Fruit fly (Drosophila melanogaster) whole organism, embryonic: ENCODE measurements around the gene GAPcenA.

Experiments
- Aef1 ChIP-seq: fragments of 200-800 bp; sonication (Bioruptor generic); IDR thresholded peaks from 3 replicates; pipeline ENCODE4 v1.3.6; 2022; ENCODE audit warnings: missing biosample characterization, missing genetic modification characterization
- CG10209 ChIP-seq: fragments of 200-800 bp; sonication (Bioruptor generic); optimal IDR thresholded peaks from 3 replicates; lab custom pipeline; 2017; ENCODE audit warnings: missing biosample characterization, mild to moderate bottlenecking, missing genetic modification characterization, missing genetic modification reagents
- CG10267 ChIP-seq: fragments of 200-800 bp; sonication (Bioruptor generic); optimal IDR thresholded peaks from 2 replicates; lab custom pipeline; 2018; ENCODE audit warnings: missing biosample characterization, mild to moderate bottlenecking, missing genetic modification characterization, moderate library complexity
- CG10366 ChIP-seq: fragments of 200-800 bp; sonication (Bioruptor generic); IDR thresholded peaks from 2 replicates; pipeline ENCODE4 v1.3.6; 2022; ENCODE audit warnings: missing biosample characterization, missing genetic modification characterization
- CG11560 ChIP-seq: fragments of 200-800 bp; sonication (Bioruptor generic); IDR thresholded peaks from 3 replicates; pipeline ENCODE4 v1.3.6; 2022; ENCODE audit warnings: missing biosample characterization, missing genetic modification characterization
- CG12236 ChIP-seq: fragments of 200-800 bp; sonication (Bioruptor generic); optimal IDR thresholded peaks from 2 replicates; lab custom pipeline; 2016; ENCODE audit warnings: missing biosample characterization, missing genetic modification characterization
- CG13424 ChIP-seq: fragments of 200-800 bp; sonication (Bioruptor generic); optimal IDR thresholded peaks from 2 replicates; lab custom pipeline; 2019; ENCODE audit warnings: missing biosample characterization, mild to moderate bottlenecking, missing genetic modification characterization, moderate library complexity
- CG14014 ChIP-seq: fragments of 200-800 bp; sonication (Bioruptor generic); IDR thresholded peaks from 2 replicates; pipeline ENCODE4 v1.3.6; 2022; ENCODE audit warnings: missing biosample characterization, missing genetic modification characterization
- CG14441 ChIP-seq: fragments of 200-800 bp; sonication (Bioruptor generic); IDR thresholded peaks from 2 replicates; pipeline ENCODE4 v1.3.6; 2022; ENCODE audit warnings: missing biosample characterization, missing genetic modification characterization
- CG15011 ChIP-seq: fragments of 200-800 bp; sonication (Bioruptor generic); optimal IDR thresholded peaks from 3 replicates; lab custom pipeline; 2018; ENCODE audit warnings: missing biosample characterization, mild to moderate bottlenecking, missing genetic modification characterization
- CG1647 ChIP-seq: fragments of 200-800 bp; sonication (Bioruptor generic); optimal IDR thresholded peaks from 3 replicates; lab custom pipeline; 2016; ENCODE audit warnings: missing biosample characterization, missing genetic modification characterization
- CG16815 ChIP-seq: fragments of 200-800 bp; sonication (Bioruptor generic); optimal IDR thresholded peaks from 3 replicates; lab custom pipeline; 2017; ENCODE audit warnings: missing biosample characterization, mild to moderate bottlenecking, missing genetic modification characterization
- CG16863 ChIP-seq: fragments of 200-800 bp; sonication (Bioruptor generic); optimal IDR thresholded peaks from 3 replicates; lab custom pipeline; 2016; ENCODE audit warnings: missing biosample characterization, missing genetic modification characterization
- CG17361 ChIP-seq: fragments of 200-800 bp; sonication (Bioruptor generic); IDR thresholded peaks from 3 replicates; pipeline ENCODE4 v1.3.6; 2022; ENCODE audit warnings: missing biosample characterization, missing genetic modification characterization
- CG17568 ChIP-seq: fragments of 200-800 bp; sonication (Bioruptor generic); optimal IDR thresholded peaks from 2 replicates; lab custom pipeline; 2018; ENCODE audit warnings: missing biosample characterization, mild to moderate bottlenecking, missing genetic modification characterization, moderate library complexity
- CG18011 ChIP-seq: fragments of 200-800 bp; sonication (Bioruptor generic); optimal IDR thresholded peaks from 2 replicates; lab custom pipeline; 2017; ENCODE audit warnings: missing biosample characterization, missing genetic modification characterization, mild to moderate bottlenecking, moderate library complexity, missing genotype
- CG18764 ChIP-seq: fragments of 200-800 bp; sonication (Bioruptor generic); optimal IDR thresholded peaks from 3 replicates; lab custom pipeline; 2016; ENCODE audit warnings: missing biosample characterization, missing genetic modification characterization
- CG30020 ChIP-seq: fragments of 200-800 bp; optimal IDR thresholded peaks from 2 replicates; lab custom pipeline; 2019; ENCODE audit warnings: missing biosample characterization, mild to moderate bottlenecking, missing genetic modification characterization, moderate library complexity
- CG31224 ChIP-seq: fragments of 200-800 bp; sonication (Bioruptor generic); IDR thresholded peaks from 2 replicates; pipeline ENCODE4 v1.3.6; 2022; ENCODE audit warnings: missing biosample characterization, missing genetic modification characterization
- CG32772 ChIP-seq: fragments of 200-800 bp; sonication (Bioruptor generic); IDR thresholded peaks from 2 replicates; pipeline ENCODE4 v1.3.6; 2022; ENCODE audit warnings: missing biosample characterization, missing genetic modification characterization
- CG33213 ChIP-seq: fragments of 200-800 bp; sonication (Bioruptor generic); optimal IDR thresholded peaks from 3 replicates; lab custom pipeline; 2016; ENCODE audit warnings: missing biosample characterization, missing genetic modification characterization
- CG3726 ChIP-seq: fragments of 200-800 bp; sonication (Bioruptor generic); IDR thresholded peaks from 3 replicates; pipeline ENCODE4, ENCODE4 v1.3.6; 2022; ENCODE audit warnings: missing biosample characterization, missing genetic modification characterization
- CG42726 ChIP-seq: fragments of 200-800 bp; sonication (Bioruptor generic); IDR thresholded peaks from 2 replicates; pipeline ENCODE4 v1.3.6; 2022; ENCODE audit warnings: missing biosample characterization, missing genetic modification characterization; ENCODE audit not compliant: partially characterized antibody
- CG4820 ChIP-seq: fragments of 200-800 bp; sonication (Bioruptor generic); optimal IDR thresholded peaks from 3 replicates; lab custom pipeline; 2016; ENCODE audit warnings: missing biosample characterization, missing genetic modification characterization
- CG7987 ChIP-seq: fragments of 200-800 bp; sonication (Bioruptor generic); optimal IDR thresholded peaks from 2 replicates; lab custom pipeline; 2018; ENCODE audit warnings: missing biosample characterization, mild to moderate bottlenecking, missing genetic modification characterization, moderate library complexity
- CG9932 ChIP-seq: fragments of 200-800 bp; sonication (Bioruptor generic); IDR thresholded peaks from 2 replicates; pipeline ENCODE4 v1.3.6; 2022; ENCODE audit warnings: missing biosample characterization, missing genetic modification characterization
- CrebB ChIP-seq: fragments of 200-800 bp; sonication (Bioruptor generic); optimal IDR thresholded peaks from 3 replicates; lab custom pipeline; 2018; ENCODE audit warnings: missing biosample characterization, mild to moderate bottlenecking, missing genetic modification characterization
- Dip2 ChIP-seq: fragments of 200-800 bp; sonication (Bioruptor generic); IDR thresholded peaks from 2 replicates; pipeline ENCODE4 v1.3.6; 2022; ENCODE audit warnings: missing biosample characterization, missing genetic modification characterization
- Dip3 ChIP-seq: fragments of 200-800 bp; sonication (Bioruptor generic); optimal IDR thresholded peaks from 3 replicates; lab custom pipeline; 2016; ENCODE audit warnings: missing biosample characterization, missing genetic modification characterization
- Drgx ChIP-seq: fragments of 200-800 bp; sonication (Bioruptor generic); IDR thresholded peaks from 2 replicates; pipeline ENCODE4 v1.3.6; 2022; ENCODE audit warnings: missing biosample characterization, missing genetic modification characterization
- HLH4C ChIP-seq: fragments of 200-800 bp; sonication (Bioruptor generic); IDR thresholded peaks from 3 replicates; pipeline ENCODE4 v1.3.6; 2022; ENCODE audit warnings: missing biosample characterization, missing genetic modification characterization; ENCODE audit not compliant: partially characterized antibody
- MESR4 ChIP-seq: fragments of 200-800 bp; sonication (Bioruptor generic); optimal IDR thresholded peaks from 2 replicates; lab custom pipeline; 2018; ENCODE audit warnings: missing biosample characterization, mild to moderate bottlenecking, missing genetic modification characterization, moderate library complexity
- Med ChIP-seq: fragments of 200-800 bp; sonication (Bioruptor generic); peaks from one replicate; lab custom pipeline; 2016; ENCODE audit warnings: missing biosample characterization, missing genetic modification characterization, mild to moderate bottlenecking, inconsistent platforms, moderate library complexity
- Meics ChIP-seq: fragments of 200-800 bp; sonication (Bioruptor generic); optimal IDR thresholded peaks from 2 replicates; lab custom pipeline; 2017; ENCODE audit warnings: missing biosample characterization, mild to moderate bottlenecking, missing genetic modification characterization
- Scr ChIP-seq: fragments of 200-800 bp; sonication (Bioruptor generic); IDR thresholded peaks from 2 replicates; pipeline ENCODE4 v1.3.6; 2022; ENCODE audit warnings: missing biosample characterization, missing genetic modification characterization; ENCODE audit not compliant: partially characterized antibody
- Side ChIP-seq: fragments of 200-800 bp; sonication (Bioruptor generic); optimal IDR thresholded peaks from 2 replicates; lab custom pipeline; 2016; ENCODE audit warnings: missing biosample characterization, missing genetic modification characterization
- Six4 ChIP-seq: fragments of 200-800 bp; sonication (Bioruptor generic); optimal IDR thresholded peaks from 2 replicates; lab custom pipeline; 2016; ENCODE audit warnings: missing biosample characterization, missing genetic modification characterization
- Sox100B ChIP-seq: fragments of 200-800 bp; sonication (Bioruptor generic); optimal IDR thresholded peaks from 3 replicates; lab custom pipeline; 2018; ENCODE audit warnings: missing biosample characterization, mild to moderate bottlenecking, missing genetic modification characterization
- Usf ChIP-seq: fragments of 200-800 bp; sonication (Bioruptor generic); optimal IDR thresholded peaks from 2 replicates; lab custom pipeline; 2017; ENCODE audit warnings: missing genotype, missing biosample characterization, missing genetic modification characterization
- Xbp1 ChIP-seq: fragments of 200-800 bp; sonication (Bioruptor generic); optimal IDR thresholded peaks from 3 replicates; lab custom pipeline; 2016; ENCODE audit warnings: missing biosample characterization, mild to moderate bottlenecking, missing genetic modification characterization
- br ChIP-seq: fragments of >200 bp; optimal IDR thresholded peaks from 2 replicates; lab custom pipeline; 2017
- chinmo ChIP-seq: fragments of 200-800 bp; sonication (Bioruptor generic); IDR thresholded peaks from 4 replicates; pipeline ENCODE4 v1.3.6; 2022; ENCODE audit warnings: missing biosample characterization, missing genetic modification characterization; ENCODE audit not compliant: partially characterized antibody
- disco-r ChIP-seq: fragments of 200-800 bp; sonication (Bioruptor generic); optimal IDR thresholded peaks from 2 replicates; lab custom pipeline; 2016; ENCODE audit warnings: missing biosample characterization, missing genetic modification characterization
- gfzf ChIP-seq: fragments of 200-800 bp; sonication (Bioruptor generic); optimal IDR thresholded peaks from 2 replicates; lab custom pipeline; 2016; ENCODE audit warnings: missing biosample characterization, mild to moderate bottlenecking, missing genetic modification characterization, moderate library complexity
- grau ChIP-seq: fragments of 200-800 bp; optimal IDR thresholded peaks from 3 replicates; lab custom pipeline; 2019; ENCODE audit warnings: missing biosample characterization, mild to moderate bottlenecking, missing genetic modification characterization, moderate library complexity
- inv ChIP-seq: fragments of 200-800 bp; sonication (Bioruptor generic); IDR thresholded peaks from 2 replicates; pipeline ENCODE4 v1.3.6; 2022; ENCODE audit warnings: missing biosample characterization, missing genetic modification characterization; ENCODE audit not compliant: partially characterized antibody
- oc ChIP-seq: fragments of 200-800 bp; sonication (Bioruptor generic); optimal IDR thresholded peaks from 2 replicates; lab custom pipeline; 2018; ENCODE audit warnings: missing biosample characterization, mild to moderate bottlenecking, missing genetic modification characterization, moderate library complexity
- onecut ChIP-seq: fragments of 200-800 bp; sonication (Bioruptor generic); IDR thresholded peaks from 2 replicates; pipeline ENCODE4 v1.3.6; 2022; ENCODE audit warnings: missing biosample characterization, missing genetic modification characterization
- row ChIP-seq: fragments of 200-800 bp; sonication (Bioruptor generic); IDR thresholded peaks from 3 replicates; pipeline ENCODE4 v1.3.6; 2022; ENCODE audit warnings: missing biosample characterization, missing genetic modification characterization
- sqz ChIP-seq: fragments of 200-800 bp; sonication (Bioruptor generic); optimal IDR thresholded peaks from 3 replicates; lab custom pipeline; 2018; ENCODE audit warnings: missing biosample characterization, mild to moderate bottlenecking, missing genetic modification characterization
- tna ChIP-seq: fragments of 200-800 bp; sonication (Bioruptor generic); IDR thresholded peaks from 2 replicates; pipeline ENCODE4 v1.3.6; 2022; ENCODE audit warnings: missing biosample characterization, missing genetic modification characterization; ENCODE audit not compliant: partially characterized antibody
- zfh2 ChIP-seq: fragments of 200-800 bp; sonication (Bioruptor generic); optimal IDR thresholded peaks from 2 replicates; lab custom pipeline; 2016; ENCODE audit warnings: missing biosample characterization, missing genetic modification characterization

The GAPcenA gene

dm6 chr3L:8314788-8315140, 31.6 kb upstream of the GAPcenA start (continued):
- TF ChIP-seq CrebB (peak; percentile 11), CG15011 (GFP tag; lab: Kevin White, UChicago) (no peak), CG42726 (GFP tag; lab: Robert Waterston, UW) (no peak), disco-r (no peak), Dip2 (no peak), Med (GFP tag; lab: Kevin White, UChicago) (peak; percentile 85), CG16815 (no peak), CG3726 (GFP tag; lab: Robert Waterston, UW) (no peak), gfzf (GFP tag; lab: Kevin White, UChicago) (no peak), Drgx (GFP tag; lab: Robert Waterston, UW) (peak; percentile 27; the same call in 1 of the 2 replicates), Dip3 (GFP tag; lab: Kevin White, UChicago) (no peak), Usf (no peak), Xbp1 (peak; percentile 47), CG10267 (no peak), oc (tag; lab: Kevin White, UChicago) (no peak), HLH4C (no peak), CG17568 (peak; percentile 99), CG32772 (GFP tag; lab: Robert Waterston, UW) (no peak), CG33213 (GFP tag; lab: Kevin White, UChicago) (no peak), CG11560 (no peak), CG16863 (GFP tag; lab: Kevin White, UChicago) (no peak), onecut (GFP tag; lab: Robert Waterston, UW) (peak; percentile 44), CG18764 (no peak), Six4 (GFP tag; lab: Kevin White, UChicago) (peak; percentile 0), tna (no peak), grau (tag; lab: Kevin White, UChicago) (peak; percentile 14), CG4820 (GFP tag; lab: Kevin White, UChicago) (no peak), Meics (GFP tag; lab: Kevin White, UChicago) (peak; percentile 51), CG17361 (GFP tag; lab: Robert Waterston, UW) (no peak), CG9932 (GFP tag; lab: Robert Waterston, UW) (peak; percentile 56), sqz (GFP tag; lab: Kevin White, UChicago) (no peak), CG7987 (GFP tag; lab: Kevin White, UChicago) (no peak), CG12236 (GFP tag; lab: Kevin White, UChicago) (no peak), inv (GFP tag; lab: Robert Waterston, UW) (no peak), br (lab: Kevin White, UChicago) (no peak), zfh2 (GFP tag; lab: Kevin White, UChicago) (no peak), MESR4 (GFP tag; lab: Kevin White, UChicago) (no peak), CG14014 (GFP tag; lab: Robert Waterston, UW) (0 out of 2 replicates have a peak, but pooled peaks have one; percentile 8), chinmo (GFP tag; lab: Robert Waterston, UW) (no peak), row (GFP tag; lab: Robert Waterston, UW) (peak; percentile 68), CG1647 (no peak), CG10366 (GFP tag; lab: Robert Waterston, UW) (peak; percentile 15; the same call in 1 of the 2 replicates), CG31224 (GFP tag; lab: Robert Waterston, UW) (no peak), CG30020 (tag; lab: Kevin White, UChicago) (no peak), CG14441 (GFP tag; lab: Robert Waterston, UW) (peak; percentile 56; the same call in 1 of the 2 replicates), CG13424 (tag; lab: Kevin White, UChicago) (peak; percentile 17), Aef1 (GFP tag; lab: Robert Waterston, UW) (no peak), Side (GFP tag; lab: Kevin White, UChicago) (no peak), CG18011 (no peak), CG10209 (GFP tag; lab: Kevin White, UChicago) (no peak), Sox100B (GFP tag; lab: Kevin White, UChicago) (no peak), Scr (GFP tag; lab: Robert Waterston, UW) (no peak)
